Fruit fly (Drosophila melanogaster) S2 (cell line): Measurements from ENCODE around the gene Act88F.

Source experiments
- CG8478 ChIP-seq: fragments of >200 bp; optimal IDR thresholded peaks from 2 replicates; lab custom pipeline; 2018
- CTCF ChIP-seq, 2 experiments: fragments of >200 bp; optimal IDR thresholded peaks; 2 replicates each; lab custom pipeline; 2018

DNA sequence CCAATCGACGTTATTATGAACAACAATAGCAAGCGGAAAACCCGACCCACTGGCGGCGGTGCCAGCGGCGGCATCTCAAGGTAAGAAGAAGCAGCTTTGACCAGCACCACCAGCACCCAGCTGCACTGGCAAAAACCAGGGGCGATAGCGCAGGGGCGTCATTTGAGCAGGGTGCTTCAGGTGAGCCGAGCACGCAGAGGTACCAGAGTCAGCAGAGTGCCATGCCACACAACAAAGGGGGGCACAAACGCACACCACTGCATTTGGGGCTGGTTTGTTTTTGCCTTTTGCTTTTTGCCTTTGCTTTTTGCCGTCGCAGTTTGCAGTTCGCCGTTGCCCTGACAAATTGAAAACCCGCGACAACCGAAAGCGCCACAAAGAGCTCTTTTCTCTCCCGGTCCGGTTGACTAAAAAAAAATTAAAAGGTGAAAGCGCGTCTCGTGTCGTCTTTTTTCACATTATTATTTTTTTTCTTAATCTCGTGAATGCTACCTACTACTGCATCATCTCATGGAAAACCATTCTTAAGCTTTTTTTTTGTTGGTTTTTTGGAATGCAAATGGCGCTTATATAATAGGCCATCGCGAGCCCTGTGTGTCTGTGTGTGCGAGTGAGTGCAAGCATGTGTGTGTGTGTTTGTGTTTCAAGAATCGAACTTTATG lies 30.5 kb upstream of the Act88F start:
- no peak for TF ChIP-seq CG8478 (lab: Kevin White, UChicago)
- no peak for TF ChIP-seq CTCF (optimal IDR thresholded peaks at IDR 0.05; lab: Kevin White, UChicago)
